Worm (Caenorhabditis elegans) whole organism, early embryonic: Measurements from ENCODE around the gene F28A12.10.
A peak's percentile ranks its signal among the peaks of the same experiment; 100 is the strongest.

Experiments used
- B0310.2 ChIP-seq: sonication (generic microtip); optimal IDR thresholded peaks from 2 replicates; lab custom pipeline; 2016; ENCODE audit warnings: mild to moderate bottlenecking, missing genetic modification characterization, missing compliant biosample characterization
- F13C5.2 ChIP-seq: sonication (generic microtip); optimal IDR thresholded peaks from 2 replicates; lab custom pipeline; 2017; ENCODE audit warnings: mild to moderate bottlenecking, missing genetic modification characterization, inconsistent platforms, missing compliant biosample characterization
- aly-1 ChIP-seq: sonication (generic microtip); optimal IDR thresholded peaks from 2 replicates; lab custom pipeline; 2016; ENCODE audit warnings: missing genetic modification characterization, missing compliant biosample characterization
- ama-1 ChIP-seq: fragments of 150-350 bp; optimal IDR thresholded peaks from 2 replicates; lab custom pipeline; 2014
- ceh-13 ChIP-seq: fragments of 200-800 bp; sonication (Bioruptor generic); optimal IDR thresholded peaks from 2 replicates; lab custom pipeline; 2018; ENCODE audit warnings: mild to moderate bottlenecking, missing genetic modification characterization, missing compliant biosample characterization
- ceh-36 ChIP-seq: sonication (generic microtip); optimal IDR thresholded peaks from 2 replicates; lab custom pipeline; 2016; ENCODE audit warnings: missing genetic modification characterization, inconsistent platforms, missing compliant biosample characterization
- ets-7 ChIP-seq: sonication (generic microtip); optimal IDR thresholded peaks from 2 replicates; lab custom pipeline; 2016; ENCODE audit warnings: missing genotype, missing genetic modification characterization, missing compliant biosample characterization
- flt-1 ChIP-seq: fragments of 200-800 bp; sonication (Bioruptor generic); IDR thresholded peaks from 2 replicates; pipeline ENCODE4 v1.3.6; 2022; ENCODE audit warnings: missing genetic modification characterization, missing compliant biosample characterization
- hmbx-1 ChIP-seq: sonication (generic microtip); optimal IDR thresholded peaks from 2 replicates; lab custom pipeline; 2016; ENCODE audit warnings: mild to moderate bottlenecking, missing genetic modification characterization, missing compliant biosample characterization
- hmg-4 ChIP-seq: fragments of 200-800 bp; sonication (Bioruptor generic); optimal IDR thresholded peaks from 2 replicates; lab custom pipeline; 2018; ENCODE audit warnings: mild to moderate bottlenecking, missing genetic modification characterization, missing compliant biosample characterization
- hnd-1 ChIP-seq: sonication (generic microtip); optimal IDR thresholded peaks from 2 replicates; lab custom pipeline; 2016; ENCODE audit warnings: missing genetic modification characterization, missing compliant biosample characterization
- pes-1 ChIP-seq: fragments of 200-800 bp; sonication (Bioruptor generic); IDR thresholded peaks from 2 replicates; pipeline ENCODE4 v1.3.6; 2022; ENCODE audit warnings: missing genetic modification reagents, missing genetic modification characterization, missing compliant biosample characterization
- scrt-1 ChIP-seq: fragments of 200-800 bp; sonication (Bioruptor generic); IDR thresholded peaks from 2 replicates; pipeline ENCODE4 v1.3.6; 2022; ENCODE audit warnings: missing genetic modification characterization, missing compliant biosample characterization
- sea-1 ChIP-seq: fragments of 200-800 bp; sonication (Bioruptor generic); conservative IDR thresholded peaks from 2 replicates; pipeline ENCODE4 v1.3.6; 2022; ENCODE audit warnings: missing genetic modification characterization, missing compliant biosample characterization
- tbx-11 ChIP-seq: fragments of 200-800 bp; sonication (Bioruptor generic); IDR thresholded peaks from 2 replicates; pipeline ENCODE4 v1.3.6; 2022; ENCODE audit warnings: missing genetic modification characterization, missing compliant biosample characterization
- tbx-37 ChIP-seq: fragments of 200-800 bp; sonication (Bioruptor generic); conservative IDR thresholded peaks from 2 replicates; pipeline ENCODE4 v1.3.6; 2022; ENCODE audit warnings: missing genetic modification reagents, missing genetic modification characterization, missing compliant biosample characterization
- tra-4 ChIP-seq: sonication (generic microtip); optimal IDR thresholded peaks from 2 replicates; lab custom pipeline; 2017; ENCODE audit warnings: missing genetic modification characterization, missing compliant biosample characterization

F28A12.10 gene

ce11 chrV:8636907-8637306 lies 659 bp downstream of the F28A12.10 start, which contains the start of gene grl-12:
Gene grl-12 (minus strand): TSS chrV:8637007.
- TF ChIP-seq ceh-13 (GFP tag; lab: Kevin White, UChicago), result no peak
- TF ChIP-seq hnd-1 (tag; lab: Kevin White, UChicago), result no peak
- no peak for TF ChIP-seq tbx-37 (GFP tag; lab: Robert Waterston, UW)
- TF ChIP-seq B0310.2 (tag; lab: Kevin White, UChicago), result no peak
- no peak for TF ChIP-seq ceh-36 (tag; lab: Kevin White, UChicago)
- no peak for TF ChIP-seq flt-1 (GFP tag; lab: Robert Waterston, UW)
- no peak for TF ChIP-seq sea-1 (GFP tag; lab: Robert Waterston, UW)
- TF ChIP-seq ets-7 (tag; lab: Kevin White, UChicago), result no peak
- no peak for TF ChIP-seq tra-4
- TF ChIP-seq ama-1 (lab: Kevin White, UChicago), result no peak
- no peak for TF ChIP-seq hmg-4 (GFP tag; lab: Kevin White, UChicago)
- no peak for TF ChIP-seq scrt-1 (GFP tag; lab: Robert Waterston, UW)
- no peak for TF ChIP-seq aly-1 (tag; lab: Kevin White, UChicago)
- TF ChIP-seq hmbx-1 (tag; lab: Kevin White, UChicago), result no peak
- TF ChIP-seq pes-1, result no peak
- no peak for TF ChIP-seq F13C5.2 (tag; lab: Kevin White, UChicago)

ce11 chrV:8635575-8635974 lies 2.0 kb downstream of the F28A12.10 start, which contains the start of gene oac-29:
Gene oac-29 (minus strand): TSS chrV:8635675.
- no peak for TF ChIP-seq flt-1 (GFP tag; lab: Robert Waterston, UW)
- no peak for TF ChIP-seq tbx-11 (GFP tag; lab: Robert Waterston, UW)
- no peak for TF ChIP-seq aly-1 (tag; lab: Kevin White, UChicago)
- TF ChIP-seq ets-7 (tag; lab: Kevin White, UChicago), result no peak
- no peak for TF ChIP-seq ama-1 (lab: Kevin White, UChicago)
- no peak for TF ChIP-seq hmbx-1 (tag; lab: Kevin White, UChicago)
- TF ChIP-seq hnd-1 (tag; lab: Kevin White, UChicago), result no peak
- no peak for TF ChIP-seq ceh-13 (GFP tag; lab: Kevin White, UChicago)
- TF ChIP-seq B0310.2 (tag; lab: Kevin White, UChicago), result no peak

DNA sequence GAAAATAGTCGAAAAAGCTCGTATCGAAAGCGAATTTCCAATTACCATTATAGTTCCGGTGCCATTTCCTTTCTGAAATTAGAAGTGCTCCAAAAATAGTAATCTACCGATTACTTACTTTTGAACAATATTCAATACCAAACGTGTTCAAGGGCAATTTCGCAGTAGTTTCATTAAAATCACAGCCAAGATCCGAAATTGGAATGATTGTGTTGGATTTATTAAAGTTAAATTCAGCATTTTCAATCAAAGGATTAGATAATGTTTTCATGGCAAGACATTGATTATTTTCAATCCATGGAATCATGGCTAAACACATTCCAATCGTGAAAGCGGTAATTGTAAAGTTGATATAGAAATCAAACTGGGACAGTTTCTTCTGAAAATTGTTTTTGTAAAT lies 4.8 kb downstream of the F28A12.10 start:
- TF ChIP-seq flt-1 (GFP tag; lab: Robert Waterston, UW) (no peak), ceh-36 (tag; lab: Kevin White, UChicago) (no peak), hmbx-1 (tag; lab: Kevin White, UChicago) (no peak), scrt-1 (GFP tag; lab: Robert Waterston, UW) (no peak), hmg-4 (GFP tag; lab: Kevin White, UChicago) (no peak), sea-1 (GFP tag; lab: Robert Waterston, UW) (no peak), tbx-11 (GFP tag; lab: Robert Waterston, UW) (no peak), tbx-37 (GFP tag; lab: Robert Waterston, UW) (no peak), F13C5.2 (tag; lab: Kevin White, UChicago) (no peak), ama-1 (lab: Kevin White, UChicago) (no peak), ets-7 (tag; lab: Kevin White, UChicago) (no peak), hnd-1 (tag; lab: Kevin White, UChicago) (no peak), aly-1 (tag; lab: Kevin White, UChicago) (no peak), pes-1 (no peak), B0310.2 (tag; lab: Kevin White, UChicago) (no peak), tra-4 (no peak)

ce11 chrV:8631277-8631765 lies 6.2 kb downstream of the F28A12.10 start, which contains the start of gene atg-18:
Gene atg-18 (minus strand): TSS chrV:8631327.
- no peak for TF ChIP-seq B0310.2 (tag; lab: Kevin White, UChicago)
- peak; percentile 43 for TF ChIP-seq aly-1 (tag; lab: Kevin White, UChicago)
- TF ChIP-seq hmg-4 (GFP tag; lab: Kevin White, UChicago), result no peak
- peak; percentile 73 for TF ChIP-seq sea-1 (GFP tag; lab: Robert Waterston, UW)
- TF ChIP-seq ceh-36 (tag; lab: Kevin White, UChicago), result peak; percentile 23
- TF ChIP-seq pes-1, result peak; percentile 67
- peak; percentile 77 for TF ChIP-seq F13C5.2 (tag; lab: Kevin White, UChicago)
- peak; percentile 33 for TF ChIP-seq ets-7 (tag; lab: Kevin White, UChicago)
- TF ChIP-seq hmbx-1 (tag; lab: Kevin White, UChicago), result no peak
- TF ChIP-seq tbx-37 (GFP tag; lab: Robert Waterston, UW), result peak; percentile 20; the same call in 1 of the 2 replicates
- TF ChIP-seq ama-1 (lab: Kevin White, UChicago), result no peak
- peak; percentile 65; the same call in 1 of the 2 replicates for TF ChIP-seq scrt-1 (GFP tag; lab: Robert Waterston, UW)
- peak; percentile 28 for TF ChIP-seq hnd-1 (tag; lab: Kevin White, UChicago)
- TF ChIP-seq tbx-11 (GFP tag; lab: Robert Waterston, UW), result peak; percentile 71; the same call in 1 of the 2 replicates

DNA sequence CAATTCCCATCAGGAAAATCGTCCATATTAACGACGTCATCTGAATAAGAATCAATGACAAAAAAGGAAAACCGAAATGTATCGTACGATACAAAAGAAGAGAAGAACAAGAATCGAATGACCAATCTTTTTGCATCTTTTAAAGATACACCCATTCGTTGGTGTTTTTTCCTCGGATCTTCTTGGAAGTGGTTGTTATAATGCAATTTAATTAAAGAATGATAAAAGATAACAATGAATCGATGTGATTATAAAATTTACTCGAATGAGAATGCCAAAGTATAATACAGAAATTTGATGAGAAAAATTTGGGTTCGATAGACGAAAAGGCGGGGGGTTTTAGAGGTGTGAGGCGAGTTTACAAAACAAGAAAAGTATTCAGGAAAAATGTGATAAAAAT lies 8.5 kb downstream of the F28A12.10 start, which contains the start of gene F41E6.12:
F41E6.12 (minus strand) TSS at position 101 of the 400 bp plus-strand sequence.
- TF ChIP-seq hmbx-1 (tag; lab: Kevin White, UChicago) (no peak), flt-1 (GFP tag; lab: Robert Waterston, UW) (no peak), sea-1 (GFP tag; lab: Robert Waterston, UW) (no peak), ets-7 (tag; lab: Kevin White, UChicago) (no peak), tbx-37 (GFP tag; lab: Robert Waterston, UW) (no peak), B0310.2 (tag; lab: Kevin White, UChicago) (no peak), hnd-1 (tag; lab: Kevin White, UChicago) (no peak), ama-1 (lab: Kevin White, UChicago) (no peak), ceh-13 (GFP tag; lab: Kevin White, UChicago) (no peak), F13C5.2 (tag; lab: Kevin White, UChicago) (no peak), scrt-1 (GFP tag; lab: Robert Waterston, UW) (no peak), hmg-4 (GFP tag; lab: Kevin White, UChicago) (no peak), ceh-36 (tag; lab: Kevin White, UChicago) (no peak)

DNA sequence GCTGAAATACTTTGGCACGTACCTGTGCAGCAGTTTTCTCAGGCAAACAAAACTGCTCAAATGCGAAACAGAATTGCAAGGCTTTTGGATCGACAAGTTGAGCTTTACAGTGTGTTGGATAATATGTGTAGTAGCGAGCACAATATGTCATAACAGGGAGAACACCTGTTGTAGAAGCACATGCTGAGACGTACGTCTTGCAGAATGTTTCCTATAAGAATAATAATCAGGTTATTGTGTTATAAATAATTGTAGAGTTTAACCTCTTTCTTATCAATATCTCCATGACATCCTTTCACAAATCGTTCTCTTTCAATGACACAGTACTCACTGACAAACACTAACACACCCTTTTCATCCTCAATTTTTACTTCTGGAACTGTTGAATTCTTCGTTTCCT lies 10.0 kb downstream of the F28A12.10 start:
- TF ChIP-seq hmbx-1 (tag; lab: Kevin White, UChicago), result no peak
- no peak for TF ChIP-seq tra-4
- no peak for TF ChIP-seq ceh-13 (GFP tag; lab: Kevin White, UChicago)
- no peak for TF ChIP-seq tbx-11 (GFP tag; lab: Robert Waterston, UW)
- TF ChIP-seq B0310.2 (tag; lab: Kevin White, UChicago), result no peak
- TF ChIP-seq ets-7 (tag; lab: Kevin White, UChicago), result no peak
- TF ChIP-seq scrt-1 (GFP tag; lab: Robert Waterston, UW), result no peak
- TF ChIP-seq hmg-4 (GFP tag; lab: Kevin White, UChicago), result no peak
- TF ChIP-seq aly-1 (tag; lab: Kevin White, UChicago), result no peak
- TF ChIP-seq ceh-36 (tag; lab: Kevin White, UChicago), result no peak
- TF ChIP-seq hnd-1 (tag; lab: Kevin White, UChicago), result no peak
- no peak for TF ChIP-seq ama-1 (lab: Kevin White, UChicago)
- no peak for TF ChIP-seq pes-1
- no peak for TF ChIP-seq flt-1 (GFP tag; lab: Robert Waterston, UW)
- no peak for TF ChIP-seq sea-1 (GFP tag; lab: Robert Waterston, UW)
- no peak for TF ChIP-seq tbx-37 (GFP tag; lab: Robert Waterston, UW)
- TF ChIP-seq F13C5.2 (tag; lab: Kevin White, UChicago), result no peak
